Worm (Caenorhabditis elegans) whole organism, early embryonic: ENCODE data around the gene Y43F8B.23.

Experiments used
- B0310.2 ChIP-seq: sonication (generic microtip); optimal IDR thresholded peaks from 2 replicates; lab custom pipeline; 2016; ENCODE audit warnings: mild to moderate bottlenecking, missing genetic modification characterization, missing compliant biosample characterization
- ama-1 ChIP-seq: fragments of 150-350 bp; optimal IDR thresholded peaks from 2 replicates; lab custom pipeline; 2014
- sea-1 ChIP-seq: fragments of 200-800 bp; sonication (Bioruptor generic); conservative IDR thresholded peaks from 2 replicates; pipeline ENCODE4 v1.3.6; 2022; ENCODE audit warnings: missing genetic modification characterization, missing compliant biosample characterization
- tbx-11 ChIP-seq: fragments of 200-800 bp; sonication (Bioruptor generic); IDR thresholded peaks from 2 replicates; pipeline ENCODE4 v1.3.6; 2022; ENCODE audit warnings: missing genetic modification characterization, missing compliant biosample characterization

DNA sequence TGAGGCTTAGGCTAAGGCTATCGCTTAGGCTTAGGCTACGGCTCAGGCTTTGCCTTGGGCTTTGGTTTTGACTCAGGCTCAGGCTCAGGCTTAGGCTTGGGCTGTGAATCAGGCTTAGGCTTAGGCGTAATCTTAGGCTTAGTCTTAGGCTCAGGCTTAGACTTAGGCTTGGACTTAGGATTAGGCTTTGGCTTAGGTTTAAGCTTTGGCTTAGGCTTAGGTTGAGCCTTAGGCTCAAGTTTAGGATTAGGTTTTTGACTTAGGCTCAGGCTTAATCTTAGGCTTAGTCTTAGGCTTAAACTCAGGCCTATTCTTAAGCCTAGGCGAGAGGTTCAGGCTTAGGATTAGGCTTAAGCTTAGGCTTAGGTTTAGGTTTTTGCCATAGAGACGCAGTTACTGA is 42.9 kb upstream of the Y43F8B.23 start:
- TF ChIP-seq ama-1 (lab: Kevin White, UChicago): no peak
- TF ChIP-seq sea-1 (GFP tag; lab: Robert Waterston, UW): no peak
- TF ChIP-seq tbx-11 (GFP tag; lab: Robert Waterston, UW): no peak
- no peak for TF ChIP-seq B0310.2 (tag; lab: Kevin White, UChicago)
